Worm (Caenorhabditis elegans): ENCODE data around the gene Y42G9A.1.
A peak's percentile ranks its signal among the peaks of the same experiment; 100 is the strongest.

The Y42G9A.1 gene

ce11 chrIII:6135211-6135610, 14.6 kb upstream of the Y42G9A.1 start (continued):
- TF ChIP-seq arid-1 (GFP tag; conservative IDR thresholded peaks at IDR 0.05), result no peak
- TF ChIP-seq dmd-9 (GFP tag; IDR thresholded peaks at IDR 0.05), result no peak
- TF ChIP-seq nhr-111 (GFP tag; optimal IDR thresholded peaks at IDR 0.05), result no peak
- no peak for TF ChIP-seq duxl-1 (tag; optimal IDR thresholded peaks at IDR 0.05; ENCODE audit: poor library complexity)
- TF ChIP-seq ctbp-1 (GFP tag; IDR thresholded peaks at IDR 0.05), result peak; percentile 67; the same call in 1 of the 2 replicates
- peak; percentile 68 for TF ChIP-seq aha-1 (tag)
- TF ChIP-seq lsy-2 (tag; optimal IDR thresholded peaks at IDR 0.05), result no peak
- no peak for TF ChIP-seq nhr-28 (tag; optimal IDR thresholded peaks at IDR 0.05)
- TF ChIP-seq dve-1 (tag; optimal IDR thresholded peaks at IDR 0.05; ENCODE audit: insufficient read depth), result no peak
- TF ChIP-seq cey-2 (tag; optimal IDR thresholded peaks at IDR 0.05; ENCODE audit: borderline replicate concordance, insufficient read depth), result no peak
- peak in 1 of 2 experiments; percentile 93 for TF ChIP-seq unc-62 (GFP tag; optimal IDR thresholded peaks at IDR 0.05 in 1 of 2)
- no peak for TF ChIP-seq unc-62 (tag; optimal IDR thresholded peaks at IDR 0.05)
- TF ChIP-seq spr-1 (tag; optimal IDR thresholded peaks at IDR 0.05), result no peak
- TF ChIP-seq zfp-3 (GFP tag; conservative IDR thresholded peaks at IDR 0.05), result no peak
- peak; percentile 57 for TF ChIP-seq F37D6.2 (tag; optimal IDR thresholded peaks at IDR 0.05)
- TF ChIP-seq ceh-44 (GFP tag; IDR thresholded peaks at IDR 0.05), result no peak
- TF ChIP-seq ceh-82 (tag; optimal IDR thresholded peaks at IDR 0.05), result no peak
- TF ChIP-seq tra-1 (GFP tag; IDR thresholded peaks at IDR 0.05), result no peak
- peak; percentile 9 for TF ChIP-seq hlh-11 (tag; optimal IDR thresholded peaks at IDR 0.05)
- no peak for TF ChIP-seq lim-7 (GFP tag; IDR thresholded peaks at IDR 0.05)
- TF ChIP-seq vab-7 (GFP tag; IDR thresholded peaks at IDR 0.05), result no peak
- no peak for TF ChIP-seq F26F4.8 (GFP tag; conservative IDR thresholded peaks at IDR 0.05)
- no peak for TF ChIP-seq fos-1 (tag; optimal IDR thresholded peaks at IDR 0.05)
- no peak for TF ChIP-seq F49E8.2 (tag; optimal IDR thresholded peaks at IDR 0.05; ENCODE audit: borderline replicate concordance)
- TF ChIP-seq daf-12 (tag; optimal IDR thresholded peaks at IDR 0.05), result no peak
- no peak for TF ChIP-seq mdt-29 (GFP tag; IDR thresholded peaks at IDR 0.05)
- TF ChIP-seq daf-19 (GFP tag; conservative IDR thresholded peaks at IDR 0.05), result no peak
- no peak for TF ChIP-seq hmg-1.1 (GFP tag; IDR thresholded peaks at IDR 0.05)
- TF ChIP-seq mxl-2 (GFP tag; conservative IDR thresholded peaks at IDR 0.05), result no peak
- TF ChIP-seq T20F7.1 (GFP tag; optimal IDR thresholded peaks at IDR 0.05), result no peak
- TF ChIP-seq nhr-6 (tag; optimal IDR thresholded peaks at IDR 0.05), result no peak
- TF ChIP-seq ZK546.5 (tag; optimal IDR thresholded peaks at IDR 0.05), result no peak
- no peak for TF ChIP-seq unc-130 (GFP tag; optimal IDR thresholded peaks at IDR 0.05)
- no peak for TF ChIP-seq nhr-48 (tag; optimal IDR thresholded peaks at IDR 0.05)
- TF ChIP-seq gei-8 (GFP tag; optimal IDR thresholded peaks at IDR 0.05), result no peak

- TF ChIP-seq spr-1 (tag; optimal IDR thresholded peaks at IDR 0.05) (no peak), ceh-28 (tag; optimal IDR thresholded peaks at IDR 0.05) (no peak), ceh-32 (tag; optimal IDR thresholded peaks at IDR 0.05; ENCODE audit: poor library complexity) (no peak), lsy-2 (tag; optimal IDR thresholded peaks at IDR 0.05) (no peak), unc-62 (GFP tag; optimal IDR thresholded peaks at IDR 0.05 in 1 of 2) (no peak), unc-62 (tag; optimal IDR thresholded peaks at IDR 0.05) (no peak), ama-1 (optimal IDR thresholded peaks at IDR 0.05) (no peak), nhr-77 (tag; optimal IDR thresholded peaks at IDR 0.05) (no peak), lin-29 (GFP tag; IDR thresholded peaks at IDR 0.05) (no peak), ceh-20 (GFP tag; IDR thresholded peaks at IDR 0.05) (no peak), nhr-102 (tag; optimal IDR thresholded peaks at IDR 0.05) (no peak), arid-1 (GFP tag; conservative IDR thresholded peaks at IDR 0.05) (no peak), nhr-48 (tag; optimal IDR thresholded peaks at IDR 0.05) (no peak), madf-9 (GFP tag; conservative IDR thresholded peaks at IDR 0.05) (no peak), R02D3.7 (tag; optimal IDR thresholded peaks at IDR 0.05) (no peak), ceh-62 (tag; optimal IDR thresholded peaks at IDR 0.05) (no peak)
Measured at ce11 chrIII:6136178-6136577, 13.6 kb upstream of the Y42G9A.1 start, which contains the start of gene mvk-1. Gene mvk-1 (minus strand): TSS chrIII:6136278.

Measured in whole organism, L4 larva.